Worm (Caenorhabditis elegans) whole organism, early embryonic: ENCODE results near the gene let-711.

Experiments used
- B0310.2 ChIP-seq: sonication (generic microtip); optimal IDR thresholded peaks from 2 replicates; lab custom pipeline; 2016; ENCODE audit warnings: mild to moderate bottlenecking, missing genetic modification characterization, missing compliant biosample characterization
- F13C5.2 ChIP-seq: sonication (generic microtip); optimal IDR thresholded peaks from 2 replicates; lab custom pipeline; 2017; ENCODE audit warnings: mild to moderate bottlenecking, missing genetic modification characterization, inconsistent platforms, missing compliant biosample characterization
- aly-1 ChIP-seq: sonication (generic microtip); optimal IDR thresholded peaks from 2 replicates; lab custom pipeline; 2016; ENCODE audit warnings: missing genetic modification characterization, missing compliant biosample characterization
- ama-1 ChIP-seq: fragments of 150-350 bp; optimal IDR thresholded peaks from 2 replicates; lab custom pipeline; 2014
- ceh-13 ChIP-seq: fragments of 200-800 bp; sonication (Bioruptor generic); optimal IDR thresholded peaks from 2 replicates; lab custom pipeline; 2018; ENCODE audit warnings: mild to moderate bottlenecking, missing genetic modification characterization, missing compliant biosample characterization
- ceh-36 ChIP-seq: sonication (generic microtip); optimal IDR thresholded peaks from 2 replicates; lab custom pipeline; 2016; ENCODE audit warnings: missing genetic modification characterization, inconsistent platforms, missing compliant biosample characterization
- flt-1 ChIP-seq: fragments of 200-800 bp; sonication (Bioruptor generic); IDR thresholded peaks from 2 replicates; pipeline ENCODE4 v1.3.6; 2022; ENCODE audit warnings: missing genetic modification characterization, missing compliant biosample characterization
- hmg-4 ChIP-seq: fragments of 200-800 bp; sonication (Bioruptor generic); optimal IDR thresholded peaks from 2 replicates; lab custom pipeline; 2018; ENCODE audit warnings: mild to moderate bottlenecking, missing genetic modification characterization, missing compliant biosample characterization
- hnd-1 ChIP-seq: sonication (generic microtip); optimal IDR thresholded peaks from 2 replicates; lab custom pipeline; 2016; ENCODE audit warnings: missing genetic modification characterization, missing compliant biosample characterization
- pes-1 ChIP-seq: fragments of 200-800 bp; sonication (Bioruptor generic); IDR thresholded peaks from 2 replicates; pipeline ENCODE4 v1.3.6; 2022; ENCODE audit warnings: missing genetic modification reagents, missing genetic modification characterization, missing compliant biosample characterization
- sea-1 ChIP-seq: fragments of 200-800 bp; sonication (Bioruptor generic); conservative IDR thresholded peaks from 2 replicates; pipeline ENCODE4 v1.3.6; 2022; ENCODE audit warnings: missing genetic modification characterization, missing compliant biosample characterization
- tbx-11 ChIP-seq: fragments of 200-800 bp; sonication (Bioruptor generic); IDR thresholded peaks from 2 replicates; pipeline ENCODE4 v1.3.6; 2022; ENCODE audit warnings: missing genetic modification characterization, missing compliant biosample characterization
- tbx-37 ChIP-seq: fragments of 200-800 bp; sonication (Bioruptor generic); conservative IDR thresholded peaks from 2 replicates; pipeline ENCODE4 v1.3.6; 2022; ENCODE audit warnings: missing genetic modification reagents, missing genetic modification characterization, missing compliant biosample characterization

- TF ChIP-seq aly-1 (tag; lab: Kevin White, UChicago) (no peak), sea-1 (GFP tag; lab: Robert Waterston, UW) (no peak), B0310.2 (no peak), hnd-1 (tag; lab: Kevin White, UChicago) (no peak), ama-1 (lab: Kevin White, UChicago) (no peak), tbx-11 (GFP tag; lab: Robert Waterston, UW) (no peak), hmg-4 (no peak), pes-1 (GFP tag; lab: Robert Waterston, UW) (no peak), ceh-36 (tag; lab: Kevin White, UChicago) (no peak), flt-1 (GFP tag; lab: Robert Waterston, UW) (no peak), tbx-37 (GFP tag; lab: Robert Waterston, UW) (no peak), ceh-13 (GFP tag; lab: Kevin White, UChicago) (no peak), F13C5.2 (no peak)
Observed at ce11 chrIII:6955766-6956165, 9.2 kb downstream of the let-711 start.
